Worm (Caenorhabditis elegans) whole organism, L1 larva: ENCODE measurements around the gene R05D3.8.

Experiments
- C16A3.4 ChIP-seq: fragments of 150-350 bp; optimal IDR thresholded peaks from 2 replicates; lab custom pipeline; 2014; ENCODE audit warnings: missing biosample characterization, missing genetic modification characterization
- C34B4.2 ChIP-seq: sonication (generic microtip); optimal IDR thresholded peaks from 2 replicates; lab custom pipeline; 2017; ENCODE audit warnings: mild to moderate bottlenecking, missing genetic modification characterization, missing compliant biosample characterization
- alr-1 ChIP-seq: fragments of 200-800 bp; sonication (Bioruptor generic); optimal IDR thresholded peaks from 2 replicates; lab custom pipeline; 2018; ENCODE audit warnings: borderline replicate concordance, mild to moderate bottlenecking, missing genetic modification characterization, missing compliant biosample characterization
- aly-2 ChIP-seq: fragments of 150-350 bp; optimal IDR thresholded peaks from 2 replicates; lab custom pipeline; 2014; ENCODE audit warnings: missing biosample characterization, missing genetic modification characterization
- blmp-1 ChIP-seq: fragments of 150-350 bp; optimal IDR thresholded peaks from 2 replicates; lab custom pipeline; 2014; ENCODE audit warnings: missing biosample characterization, missing genetic modification characterization
- ceh-90 ChIP-seq: sonication (generic microtip); optimal IDR thresholded peaks from 2 replicates; lab custom pipeline; 2016; ENCODE audit warnings: missing genetic modification characterization, missing compliant biosample characterization
- ces-1 ChIP-seq: fragments of 150-350 bp; optimal IDR thresholded peaks from 2 replicates; lab custom pipeline; 2014; ENCODE audit warnings: missing biosample characterization, missing genetic modification reagents, missing genetic modification characterization
- dpl-1 ChIP-seq, 3 experiments: fragments of 150-350 bp in 2 of 3; sonication (generic microtip) in 1 of 3; optimal IDR thresholded peaks; 2 replicates each; lab custom pipeline; 2014 to 2017; ENCODE audit warnings: missing biosample characterization in 3 of 3, missing genetic modification characterization in 3 of 3, missing genetic modification reagents in 3 of 3
- dsc-1 ChIP-seq: sonication (generic microtip); optimal IDR thresholded peaks from 2 replicates; lab custom pipeline; 2016; ENCODE audit warnings: mild to moderate bottlenecking, missing genetic modification characterization, missing compliant biosample characterization
- efl-1 ChIP-seq, 4 experiments: fragments of 150-350 bp; optimal IDR thresholded peaks in 3 of 4; peaks in 1 of 4; 1 replicate in 1 of 4; 2 replicates in 3 of 4; lab custom pipeline; 2014; ENCODE audit warnings: missing biosample characterization in 2 of 4, missing genetic modification characterization in 2 of 4, missing genetic modification reagents in 2 of 4
- efl-3 ChIP-seq: fragments of 200-800 bp; sonication (Bioruptor generic); optimal IDR thresholded peaks from 2 replicates; lab custom pipeline; 2018; ENCODE audit warnings: mild to moderate bottlenecking, missing genetic modification characterization, missing compliant biosample characterization
- elt-3 ChIP-seq, 6 experiments: fragments of 150-350 bp in 1 of 6; sonication (generic microtip); optimal IDR thresholded peaks; 2 replicates each; lab custom pipeline; 2017 to 2018; ENCODE audit warnings: missing biosample characterization in 6 of 6, missing genetic modification characterization in 6 of 6, inconsistent platforms in 1 of 6
- ets-5 ChIP-seq: fragments of 200-800 bp; sonication (Bioruptor generic); IDR thresholded peaks from 2 replicates; pipeline ENCODE4 v1.3.6; 2022; ENCODE audit warnings: missing genetic modification characterization, missing compliant biosample characterization
- fkh-4 ChIP-seq: sonication (generic microtip); optimal IDR thresholded peaks from 2 replicates; lab custom pipeline; 2016; ENCODE audit warnings: missing compliant biosample characterization, missing genetic modification characterization, borderline replicate concordance
- fkh-8 ChIP-seq: sonication (generic microtip); optimal IDR thresholded peaks from 2 replicates; lab custom pipeline; 2016; ENCODE audit warnings: mild to moderate bottlenecking, missing genetic modification characterization, missing compliant biosample characterization
- hlh-17 ChIP-seq: fragments of 200-800 bp; sonication (Bioruptor generic); optimal IDR thresholded peaks from 2 replicates; lab custom pipeline; 2018; ENCODE audit warnings: missing genetic modification characterization, mild to moderate bottlenecking, missing compliant biosample characterization, moderate library complexity, borderline replicate concordance
- irx-1 ChIP-seq: sonication (generic microtip); optimal IDR thresholded peaks from 2 replicates; lab custom pipeline; 2016; ENCODE audit warnings: missing genetic modification characterization, missing compliant biosample characterization
- jun-1 ChIP-seq: fragments of 150-350 bp; optimal IDR thresholded peaks from 2 replicates; lab custom pipeline; 2014; ENCODE audit warnings: missing biosample characterization, missing genetic modification reagents, missing genetic modification characterization
- lin-14 ChIP-seq: fragments of 200-800 bp; sonication (Bioruptor generic); optimal IDR thresholded peaks from 2 replicates; lab custom pipeline; 2018; ENCODE audit warnings: mild to moderate bottlenecking, missing genetic modification characterization, moderate library complexity, missing compliant biosample characterization
- lin-35 ChIP-seq, 2 experiments: fragments of 150-350 bp; optimal IDR thresholded peaks; 2 replicates each; lab custom pipeline; 2014; ENCODE audit warnings: missing biosample characterization in 2 of 2, missing genetic modification characterization in 2 of 2, missing genetic modification reagents in 2 of 2
- mab-9 ChIP-seq: fragments of 200-800 bp; sonication (Bioruptor generic); IDR thresholded peaks from 2 replicates; pipeline ENCODE4 v1.3.6; 2022; ENCODE audit warnings: missing genetic modification reagents, missing genetic modification characterization, missing compliant biosample characterization
- mdl-1 ChIP-seq, 2 experiments: fragments of 150-350 bp; optimal IDR thresholded peaks; 2 replicates each; lab custom pipeline; 2014 to 2017; ENCODE audit warnings: missing biosample characterization in 2 of 2, missing genetic modification characterization in 2 of 2, inconsistent platforms in 1 of 2
- mep-1 ChIP-seq: fragments of 150-350 bp; optimal IDR thresholded peaks from 2 replicates; lab custom pipeline; 2014; ENCODE audit warnings: missing biosample characterization, missing genetic modification characterization
- nhr-11 ChIP-seq: fragments of 150-350 bp; optimal IDR thresholded peaks from 2 replicates; lab custom pipeline; 2014; ENCODE audit warnings: missing biosample characterization, missing genetic modification characterization
- nhr-20 ChIP-seq: sonication (generic microtip); optimal IDR thresholded peaks from 2 replicates; lab custom pipeline; 2016; ENCODE audit warnings: mild to moderate bottlenecking, missing genetic modification characterization, missing compliant biosample characterization
- nhr-28 ChIP-seq: fragments of 150-350 bp; optimal IDR thresholded peaks from 2 replicates; lab custom pipeline; 2014; ENCODE audit warnings: missing biosample characterization, missing genetic modification characterization
- nhr-84 ChIP-seq: sonication (generic microtip); optimal IDR thresholded peaks from 2 replicates; lab custom pipeline; 2017; ENCODE audit warnings: missing biosample characterization, missing genetic modification characterization
- nhr-90 ChIP-seq: sonication (generic microtip); optimal IDR thresholded peaks from 2 replicates; lab custom pipeline; 2016; ENCODE audit warnings: mild to moderate bottlenecking, missing genetic modification characterization, missing compliant biosample characterization; ENCODE audit not compliant: poor library complexity
- pag-3 ChIP-seq: sonication (generic microtip); optimal IDR thresholded peaks from 2 replicates; lab custom pipeline; 2017; ENCODE audit warnings: missing genetic modification characterization, mild to moderate bottlenecking, missing compliant biosample characterization, antibody characterized with exemption, borderline replicate concordance; ENCODE audit not compliant: insufficient read depth
- pqm-1 ChIP-seq: sonication (generic microtip); optimal IDR thresholded peaks from 3 replicates; lab custom pipeline; 2017; ENCODE audit warnings: missing biosample characterization, missing genetic modification characterization
- snpc-4 ChIP-seq: fragments of 150-350 bp; optimal IDR thresholded peaks from 2 replicates; lab custom pipeline; 2014; ENCODE audit warnings: missing biosample characterization, missing genetic modification characterization
- sup-37 ChIP-seq: fragments of 200-800 bp; sonication (Bioruptor generic); optimal IDR thresholded peaks from 2 replicates; lab custom pipeline; 2018; ENCODE audit warnings: mild to moderate bottlenecking, missing genetic modification characterization, missing compliant biosample characterization
- tlp-1 ChIP-seq: fragments of 150-350 bp; optimal IDR thresholded peaks from 2 replicates; lab custom pipeline; 2014; ENCODE audit warnings: missing biosample characterization, missing genetic modification characterization
- unc-130 ChIP-seq: fragments of 150-350 bp; optimal IDR thresholded peaks from 2 replicates; lab custom pipeline; 2017; ENCODE audit warnings: missing biosample characterization, missing genetic modification characterization, inconsistent platforms
- unc-62 ChIP-seq: fragments of 150-350 bp; optimal IDR thresholded peaks from 2 replicates; lab custom pipeline; 2014; ENCODE audit warnings: missing biosample characterization, missing genetic modification reagents, missing genetic modification characterization
- unc-98 ChIP-seq: fragments of 200-800 bp; sonication (Bioruptor generic); IDR thresholded peaks from 2 replicates; pipeline ENCODE4 v1.3.6; 2022; ENCODE audit warnings: missing genetic modification characterization, missing compliant biosample characterization
- vab-15 ChIP-seq: sonication (generic microtip); optimal IDR thresholded peaks from 2 replicates; lab custom pipeline; 2017; ENCODE audit warnings: missing genotype, mild to moderate bottlenecking, missing genetic modification characterization, missing compliant biosample characterization
- xbp-1 ChIP-seq: sonication (generic microtip); optimal IDR thresholded peaks from 2 replicates; lab custom pipeline; 2016; ENCODE audit warnings: missing genetic modification characterization, missing compliant biosample characterization
- zip-4 ChIP-seq: fragments of 200-800 bp; sonication (Bioruptor generic); optimal IDR thresholded peaks from 2 replicates; lab custom pipeline; 2018; ENCODE audit warnings: mild to moderate bottlenecking, missing genetic modification characterization, moderate library complexity, missing compliant biosample characterization
- ztf-11 ChIP-seq, 2 experiments: sonication (generic microtip); optimal IDR thresholded peaks; 2 replicates each; lab custom pipeline; 2016 to 2017; ENCODE audit warnings: missing genetic modification characterization in 2 of 2, missing biosample characterization in 1 of 2, missing compliant biosample characterization in 1 of 2
- ztf-4 ChIP-seq: fragments of 150-350 bp; optimal IDR thresholded peaks from 2 replicates; lab custom pipeline; 2014; ENCODE audit warnings: missing biosample characterization, missing genetic modification characterization

R05D3.8 gene

ce11 chrIII:8370846-8371257 is 12.7 kb upstream of the R05D3.8 start (continued):
- no peak for TF ChIP-seq vab-15 (tag; lab: Kevin White, UChicago)
- TF ChIP-seq snpc-4 (tag; lab: Kevin White, UChicago) = no peak
- peak; percentile 40 for TF ChIP-seq nhr-90 (tag; lab: Kevin White, UChicago)
- TF ChIP-seq efl-3 (GFP tag; lab: Kevin White, UChicago) = no peak
- TF ChIP-seq lin-14 (GFP tag; lab: Kevin White, UChicago) = peak; percentile 78
- TF ChIP-seq pag-3 (tag; lab: Kevin White, UChicago) = no peak
- TF ChIP-seq ces-1 (GFP tag; lab: Kevin White, UChicago) = no peak
- no peak for TF ChIP-seq ceh-90
- no peak for TF ChIP-seq nhr-84 (tag; lab: Kevin White, UChicago)
- no peak for TF ChIP-seq fkh-8 (tag; lab: Kevin White, UChicago)
- TF ChIP-seq fkh-4 (tag; lab: Kevin White, UChicago) = no peak
- TF ChIP-seq mdl-1 (tag; optimal IDR thresholded peaks at IDR 0.05; lab: Kevin White, UChicago) = peak in 1 of 2 experiments; percentile 74
- TF ChIP-seq blmp-1 = peak; percentile 76
- no peak for TF ChIP-seq pqm-1 (tag; lab: Kevin White, UChicago)
- TF ChIP-seq sup-37 = no peak
- no peak for TF ChIP-seq unc-130
- peak; percentile 53 for TF ChIP-seq nhr-20
- TF ChIP-seq alr-1 (tag; lab: Kevin White, UChicago) = no peak
- TF ChIP-seq aly-2 (tag; lab: Kevin White, UChicago) = no peak
- no peak for TF ChIP-seq nhr-28 (tag; lab: Kevin White, UChicago)
- no peak for TF ChIP-seq unc-62
- TF ChIP-seq nhr-11 (tag; lab: Kevin White, UChicago) = no peak
- TF ChIP-seq tlp-1 (tag; lab: Kevin White, UChicago) = no peak
- no peak for TF ChIP-seq ztf-11 (tag; optimal IDR thresholded peaks at IDR 0.05; lab: Kevin White, UChicago)
- peak in 1 of 2 experiments; percentile 20 for TF ChIP-seq efl-1 (optimal IDR thresholded peaks at IDR 0.05; lab: Kevin White, UChicago)
- TF ChIP-seq efl-1 (GFP tag; optimal IDR thresholded peaks at IDR 0.05 in 1 of 2; lab: Kevin White, UChicago) = peak; percentile 8 to 66
- TF ChIP-seq xbp-1 = peak; percentile 23
- no peak for TF ChIP-seq unc-98 (GFP tag; lab: Robert Waterston, UW)
- no peak for TF ChIP-seq ztf-4 (tag; lab: Kevin White, UChicago)
- no peak for TF ChIP-seq zip-4
- no peak for TF ChIP-seq dsc-1
- TF ChIP-seq C16A3.4 (tag; lab: Kevin White, UChicago) = no peak
- no peak for TF ChIP-seq hlh-17
- no peak for TF ChIP-seq mab-9 (GFP tag; lab: Robert Waterston, UW)
- TF ChIP-seq mep-1 (tag; lab: Kevin White, UChicago) = peak; percentile 16
- no peak for TF ChIP-seq irx-1
- no peak for TF ChIP-seq ets-5 (GFP tag; lab: Robert Waterston, UW)
- TF ChIP-seq jun-1 (tag; lab: Kevin White, UChicago) = no peak
- TF ChIP-seq elt-3 (tag; optimal IDR thresholded peaks at IDR 0.05; lab: Kevin White, UChicago) = peak in 4 of 6 experiments; percentile 53 to 91 (median 72)
- no peak for TF ChIP-seq C34B4.2 (tag; lab: Kevin White, UChicago)

- TF ChIP-seq efl-1 (optimal IDR thresholded peaks at IDR 0.05; lab: Kevin White, UChicago) (peak; percentile 35 to 55), efl-1 (GFP tag; optimal IDR thresholded peaks at IDR 0.05 in 1 of 2; lab: Kevin White, UChicago) (peak; percentile 51 to 60), blmp-1 (no peak), dpl-1 (GFP tag; optimal IDR thresholded peaks at IDR 0.05; lab: Kevin White, UChicago) (peak in 1 of 3 experiments; percentile 36), lin-35 (GFP tag; optimal IDR thresholded peaks at IDR 0.05; lab: Kevin White, UChicago) (peak in 1 of 2 experiments; percentile 4)
Measured at ce11 chrIII:8370188-8370587, 12.1 kb upstream of the R05D3.8 start.
